Worm (Caenorhabditis elegans): ENCODE results near the gene srd-65.

DNA sequence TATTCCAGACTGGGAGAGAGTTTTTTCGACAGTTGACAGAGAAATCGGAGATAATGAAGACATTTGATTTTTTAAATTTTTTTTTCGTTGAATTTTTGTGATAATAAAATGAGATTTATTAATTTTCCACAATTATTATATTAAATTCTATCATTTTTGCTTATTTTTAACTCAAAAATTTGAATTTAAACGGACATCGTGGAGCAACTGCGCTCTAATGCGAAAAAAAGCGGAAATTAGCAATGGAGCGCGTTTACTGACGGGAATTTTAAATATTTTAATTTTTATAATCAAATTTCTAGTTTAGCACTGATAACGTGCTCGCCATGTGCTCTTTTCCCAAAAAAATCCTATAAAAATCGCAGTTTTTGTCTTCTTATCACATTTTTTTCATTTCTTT lies 12.7 kb downstream of the srd-65 start, which contains the start of gene C39B5.14:
- TF ChIP-seq nhr-90 (tag; optimal IDR thresholded peaks at IDR 0.05) (no peak), dpff-1 (tag; optimal IDR thresholded peaks at IDR 0.05) (no peak), lin-40 (tag; optimal IDR thresholded peaks at IDR 0.05) (no peak), aptf-2 (GFP tag; conservative IDR thresholded peaks at IDR 0.05) (no peak), dpl-1 (GFP tag; optimal IDR thresholded peaks at IDR 0.05) (no peak), ama-1 (optimal IDR thresholded peaks at IDR 0.05) (no peak), ama-1 (GFP tag; optimal IDR thresholded peaks at IDR 0.05) (no peak), aptf-3 (GFP tag; IDR thresholded peaks at IDR 0.05) (no peak), ekl-4 (GFP tag; IDR thresholded peaks at IDR 0.05) (no peak), cebp-2 (GFP tag; IDR thresholded peaks at IDR 0.05) (no peak), snpc-4 (GFP tag; optimal IDR thresholded peaks at IDR 0.05) (no peak), snpc-4 (tag; optimal IDR thresholded peaks at IDR 0.05) (no peak), sea-2 (GFP tag; IDR thresholded peaks at IDR 0.05) (no peak), ztf-22 (GFP tag; optimal IDR thresholded peaks at IDR 0.05) (no peak), attf-5 (GFP tag; optimal IDR thresholded peaks at IDR 0.05) (no peak), K11D2.4 (GFP tag; IDR thresholded peaks at IDR 0.05) (no peak)
